Worm (Caenorhabditis elegans): Measurements from ENCODE around the gene xnd-1.

- TF ChIP-seq let-607 (tag; optimal IDR thresholded peaks at IDR 0.05), result no peak
- TF ChIP-seq K11D2.4 (GFP tag; IDR thresholded peaks at IDR 0.05), result no peak
- no peak for TF ChIP-seq F23B12.7 (tag; optimal IDR thresholded peaks at IDR 0.05; ENCODE audit: insufficient read depth)
- no peak for TF ChIP-seq snpc-3.4 (tag; optimal IDR thresholded peaks at IDR 0.05)
- no peak for TF ChIP-seq ztf-18 (tag; optimal IDR thresholded peaks at IDR 0.05)
- TF ChIP-seq rec-8 (tag; optimal IDR thresholded peaks at IDR 0.05), result no peak
- TF ChIP-seq unc-62 (GFP tag; optimal IDR thresholded peaks at IDR 0.05), result no peak
- TF ChIP-seq egrh-3 (GFP tag; IDR thresholded peaks at IDR 0.05), result no peak
- TF ChIP-seq ztf-28 (GFP tag; IDR thresholded peaks at IDR 0.05), result no peak
- no peak for TF ChIP-seq dpl-1 (GFP tag; optimal IDR thresholded peaks at IDR 0.05)
- TF ChIP-seq ceh-58 (GFP tag; IDR thresholded peaks at IDR 0.05), result no peak
- no peak for TF ChIP-seq nfya-1 (tag; optimal IDR thresholded peaks at IDR 0.05; ENCODE audit: borderline replicate concordance, insufficient read depth)
- TF ChIP-seq ama-1 (optimal IDR thresholded peaks at IDR 0.05), result no peak
- TF ChIP-seq ama-1 (GFP tag; optimal IDR thresholded peaks at IDR 0.05), result no peak
Measured at ce11 chrIII:5564325-5564724, 39.9 kb upstream of the xnd-1 start.
